Fruit fly (Drosophila melanogaster): Measurements from ENCODE around the gene CG31676.
A peak's percentile ranks its signal among the peaks of the same experiment; 100 is the strongest.

Gene CG31676

dm6 chr2L:20881353-20882079, 41.0 kb downstream of the CG31676 start (continued):
- TF ChIP-seq HLH54F (GFP tag; optimal IDR thresholded peaks at IDR 0.05) (peak; percentile 59), esg (GFP tag; conservative IDR thresholded peaks at IDR 0.05) (peak; percentile 52), MTF-1 (GFP tag; optimal IDR thresholded peaks at IDR 0.05; ENCODE audit: borderline replicate concordance) (no peak), CG12236 (GFP tag; optimal IDR thresholded peaks at IDR 0.05) (no peak), CG4282 (GFP tag; optimal IDR thresholded peaks at IDR 0.05) (no peak), sc (optimal IDR thresholded peaks at IDR 0.05) (no peak), sc (GFP tag; optimal IDR thresholded peaks at IDR 0.05) (no peak), Oaz (GFP tag; IDR thresholded peaks at IDR 0.05) (no peak), da (GFP tag; optimal IDR thresholded peaks at IDR 0.05) (no peak), H15 (GFP tag; IDR thresholded peaks at IDR 0.05) (0 out of 3 replicates have a peak, but pooled peaks have one; percentile 42), CG1024 (GFP tag; IDR thresholded peaks at IDR 0.05) (no peak), unpg (GFP tag; optimal IDR thresholded peaks at IDR 0.05) (no peak), aop (GFP tag; IDR thresholded peaks at IDR 0.05) (no peak), CG4404 (GFP tag; IDR thresholded peaks at IDR 0.05) (0 out of 2 replicates have a peak, but pooled peaks have one; percentile 21), crc (GFP tag; optimal IDR thresholded peaks at IDR 0.05) (no peak), lilli (GFP tag; optimal IDR thresholded peaks at IDR 0.05) (peak; percentile 83), br (optimal IDR thresholded peaks at IDR 0.05) (no peak), CG16813 (GFP tag; IDR thresholded peaks at IDR 0.05; ENCODE audit: partially characterized antibody) (no peak), CG2116 (GFP tag; optimal IDR thresholded peaks at IDR 0.05) (no peak), bab2 (GFP tag; optimal IDR thresholded peaks at IDR 0.05) (peak; percentile 53), sens-2 (GFP tag; IDR thresholded peaks at IDR 0.05) (no peak), CHES-1-like (GFP tag; optimal IDR thresholded peaks at IDR 0.05) (peak; percentile 9), gro (GFP tag; optimal IDR thresholded peaks at IDR 0.05) (peak; percentile 67), zf30C (GFP tag; optimal IDR thresholded peaks at IDR 0.05) (no peak), oc (tag; optimal IDR thresholded peaks at IDR 0.05) (no peak), Ptx1 (GFP tag; IDR thresholded peaks at IDR 0.05) (peak; percentile 58), nerfin-2 (GFP tag; IDR thresholded peaks at IDR 0.05; ENCODE audit: partially characterized antibody) (no peak), HmgZ (tag; optimal IDR thresholded peaks at IDR 0.05) (no peak), CG8281 (tag; optimal IDR thresholded peaks at IDR 0.05) (no peak), CG14050 (GFP tag; IDR thresholded peaks at IDR 0.05) (peak; percentile 21; the same call in 1 of the 3 replicates), lab (GFP tag; optimal IDR thresholded peaks at IDR 0.05) (peak; percentile 86), ssp (GFP tag; IDR thresholded peaks at IDR 0.05) (no peak), tna (GFP tag; IDR thresholded peaks at IDR 0.05; ENCODE audit: partially characterized antibody) (no peak), CG11456 (GFP tag; IDR thresholded peaks at IDR 0.05) (no peak; the same call in 2 of the 3 replicates), seq (GFP tag; IDR thresholded peaks at IDR 0.05) (0 out of 2 replicates have a peak, but pooled peaks have one; percentile 32), CG10543 (GFP tag; optimal IDR thresholded peaks at IDR 0.05) (peak; percentile 4), CG3163 (GFP tag; optimal IDR thresholded peaks at IDR 0.05) (peak; percentile 10), CG8290 (GFP tag; optimal IDR thresholded peaks at IDR 0.05) (no peak), CG8290 (tag; optimal IDR thresholded peaks at IDR 0.05) (peak in 1 of 2 experiments; percentile 90), CG4360 (GFP tag; IDR thresholded peaks at IDR 0.05) (no peak), CG17186 (GFP tag; optimal IDR thresholded peaks at IDR 0.05) (no peak), vvl (GFP tag; IDR thresholded peaks at IDR 0.05) (peak; percentile 66), Meics (GFP tag; optimal IDR thresholded peaks at IDR 0.05) (peak; percentile 73), Lhr (GFP tag; optimal IDR thresholded peaks at IDR 0.05) (no peak), CG4854 (GFP tag; optimal IDR thresholded peaks at IDR 0.05) (no peak), Optix (GFP tag; IDR thresholded peaks at IDR 0.05) (no peak; the same call in 2 of the 3 replicates), Nf-YC (tag; optimal IDR thresholded peaks at IDR 0.05) (no peak), pb (GFP tag; optimal IDR thresholded peaks at IDR 0.05) (no peak), CG7928 (GFP tag; optimal IDR thresholded peaks at IDR 0.05) (no peak), Opbp (GFP tag; IDR thresholded peaks at IDR 0.05; ENCODE audit: partially characterized antibody) (no peak), Med (GFP tag) (peak; percentile 94)

All from whole organism, embryonic.